Fruit fly (Drosophila melanogaster) whole organism, pupa: ENCODE data around the gene Cyp313a1.

Experiments
- CG14655 ChIP-seq: fragments of 200-800 bp; sonication (Bioruptor generic); optimal IDR thresholded peaks from 3 replicates; lab custom pipeline; 2017; ENCODE audit warnings: mild to moderate bottlenecking, missing biosample characterization, missing genetic modification reagents, missing genetic modification characterization
- CG15710 ChIP-seq: fragments of 200-800 bp; sonication (Bioruptor generic); optimal IDR thresholded peaks from 2 replicates; lab custom pipeline; 2018; ENCODE audit warnings: missing biosample characterization, mild to moderate bottlenecking, missing genetic modification characterization, moderate library complexity
- CG32121 ChIP-seq: fragments of 200-800 bp; sonication (Bioruptor generic); IDR thresholded peaks from 2 replicates; pipeline ENCODE4 v1.3.6; 2022; ENCODE audit warnings: missing biosample characterization, missing genetic modification characterization
- CG34367 ChIP-seq: fragments of 200-800 bp; sonication (Bioruptor generic); optimal IDR thresholded peaks from 2 replicates; lab custom pipeline; 2018; ENCODE audit warnings: missing biosample characterization, mild to moderate bottlenecking, missing genetic modification characterization
- CG8159 ChIP-seq: fragments of 200-800 bp; sonication (Bioruptor generic); optimal IDR thresholded peaks from 3 replicates; lab custom pipeline; 2018; ENCODE audit warnings: missing biosample characterization, mild to moderate bottlenecking, missing genetic modification characterization, moderate library complexity
- EcR ChIP-seq: fragments of 200-800 bp; sonication (Bioruptor generic); optimal IDR thresholded peaks from 3 replicates; lab custom pipeline; 2019; ENCODE audit warnings: missing biosample characterization, missing genetic modification characterization, mild to moderate bottlenecking, moderate library complexity, missing genetic modification reagents
- Snoo ChIP-seq: fragments of 200-800 bp; sonication (Bioruptor generic); optimal IDR thresholded peaks from 3 replicates; lab custom pipeline; 2017; ENCODE audit warnings: missing biosample characterization, mild to moderate bottlenecking, missing genetic modification characterization, inconsistent platforms
- gl ChIP-seq: fragments of 200-800 bp; sonication (Bioruptor generic); optimal IDR thresholded peaks from 2 replicates; lab custom pipeline; 2018; ENCODE audit warnings: missing biosample characterization, mild to moderate bottlenecking, missing genetic modification characterization
- rn ChIP-seq: fragments of 200-800 bp; sonication (Bioruptor generic); IDR thresholded peaks from 2 replicates; pipeline ENCODE4 v1.3.6; 2022; ENCODE audit warnings: missing biosample characterization, missing genetic modification characterization

DNA sequence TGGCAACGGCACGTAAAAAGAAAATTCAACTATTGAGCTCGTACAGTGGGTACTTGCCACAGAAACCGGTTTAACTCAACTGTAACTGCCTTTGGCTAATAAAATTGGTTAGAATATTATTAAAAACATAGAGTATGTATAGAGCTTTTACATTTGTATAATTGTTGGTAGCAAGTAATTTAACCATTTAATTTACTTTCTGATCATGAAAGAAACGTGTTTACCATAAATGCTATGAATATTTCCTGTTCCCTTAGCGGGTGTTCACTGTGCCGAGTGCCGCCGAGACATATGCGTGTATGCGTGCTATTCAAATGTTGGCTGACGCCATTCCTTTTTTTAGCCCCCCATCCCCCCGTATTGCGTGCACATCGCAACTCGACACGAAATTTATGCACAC, 27.9 kb downstream of the Cyp313a1 start:
- TF ChIP-seq CG15710 (no peak), CG8159 (no peak), EcR (GFP tag; lab: Kevin White, UChicago) (no peak), CG32121 (GFP tag; lab: Robert Waterston, UW) (no peak), CG34367 (no peak), rn (GFP tag; lab: Robert Waterston, UW) (no peak), CG14655 (GFP tag; lab: Kevin White, UChicago) (no peak), gl (no peak), Snoo (tag; lab: Kevin White, UChicago) (no peak)
